Worm (Caenorhabditis elegans): ENCODE data around the gene dnj-8.

dnj-8 gene

ce11 chrII:6581236-6581635 is 16.6 kb downstream of the dnj-8 start, which contains the start of gene C56C10.6:
TSS of gene C56C10.6 (minus strand) at chrII:6581336.
- TF ChIP-seq C34B4.2 (tag; optimal IDR thresholded peaks at IDR 0.05), result no peak
- TF ChIP-seq efl-1 (optimal IDR thresholded peaks at IDR 0.05), result no peak
- peak in 1 of 2 experiments; percentile 28 for TF ChIP-seq efl-1 (GFP tag; optimal IDR thresholded peaks at IDR 0.05 in 1 of 2)
- TF ChIP-seq irx-1 (tag; optimal IDR thresholded peaks at IDR 0.05), result no peak
- no peak for TF ChIP-seq sup-37 (GFP tag; optimal IDR thresholded peaks at IDR 0.05)

- TF ChIP-seq hlh-4 (tag; optimal IDR thresholded peaks at IDR 0.05) (no peak), fkh-10 (GFP tag; optimal IDR thresholded peaks at IDR 0.05) (no peak), lin-15B (tag; optimal IDR thresholded peaks at IDR 0.05) (no peak), lin-39 (tag; optimal IDR thresholded peaks at IDR 0.05) (no peak)
These were observed 19.5 kb downstream of the dnj-8 start, which contains the start of gene sra-31 for ce11 chrII:6578378-6578777. TSS of gene sra-31 (minus strand) at chrII:6578478.

- TF ChIP-seq dsc-1 (tag; optimal IDR thresholded peaks at IDR 0.05) (no peak), pax-3 (tag; optimal IDR thresholded peaks at IDR 0.05) (no peak), grh-1 (GFP tag; IDR thresholded peaks at IDR 0.05) (no peak)
These were observed 22.2 kb downstream of the dnj-8 start, which contains the start of gene sra-29 for ce11 chrII:6575647-6576046. TSS of gene sra-29 (minus strand) at chrII:6575747.

ce11 chrII:6573677-6574076 is 24.2 kb downstream of the dnj-8 start, which contains the start of gene sra-28:
TSS of gene sra-28 (minus strand) at chrII:6573777.
- TF ChIP-seq ceh-8 (GFP tag; optimal IDR thresholded peaks at IDR 0.05), result no peak
- no peak for TF ChIP-seq fkh-10 (GFP tag; optimal IDR thresholded peaks at IDR 0.05)
- no peak for TF ChIP-seq Y116A8C.19 (tag; optimal IDR thresholded peaks at IDR 0.05; ENCODE audit: borderline replicate concordance)

- no peak for TF ChIP-seq C16A3.4 (tag; optimal IDR thresholded peaks at IDR 0.05)
- no peak for TF ChIP-seq fkh-4 (tag; optimal IDR thresholded peaks at IDR 0.05; ENCODE audit: borderline replicate concordance)
- no peak for TF ChIP-seq alr-1 (tag; optimal IDR thresholded peaks at IDR 0.05; ENCODE audit: borderline replicate concordance)
- no peak for TF ChIP-seq irx-1 (tag; optimal IDR thresholded peaks at IDR 0.05)
- no peak for TF ChIP-seq nhr-77 (tag; optimal IDR thresholded peaks at IDR 0.05)
- TF ChIP-seq nhr-71 (tag; optimal IDR thresholded peaks at IDR 0.05), result no peak
- TF ChIP-seq isw-1 (GFP tag; IDR thresholded peaks at IDR 0.05), result no peak
- no peak for TF ChIP-seq hlh-17 (GFP tag; optimal IDR thresholded peaks at IDR 0.05; ENCODE audit: borderline replicate concordance)
- TF ChIP-seq mdl-1 (tag; optimal IDR thresholded peaks at IDR 0.05), result no peak
- no peak for TF ChIP-seq tbx-2 (tag; optimal IDR thresholded peaks at IDR 0.05)
- TF ChIP-seq grh-1 (GFP tag; IDR thresholded peaks at IDR 0.05), result no peak
- no peak for TF ChIP-seq nhr-85 (tag)
- TF ChIP-seq nhr-237 (tag; optimal IDR thresholded peaks at IDR 0.05), result no peak
- no peak for TF ChIP-seq ztf-11 (tag; optimal IDR thresholded peaks at IDR 0.05)
- TF ChIP-seq zag-1 (tag; optimal IDR thresholded peaks at IDR 0.05), result no peak
- TF ChIP-seq unc-30 (tag; optimal IDR thresholded peaks at IDR 0.05), result no peak
- no peak for TF ChIP-seq lin-13 (GFP tag; optimal IDR thresholded peaks at IDR 0.05)
These were observed 29.2 kb downstream of the dnj-8 start, which contains the start of gene sra-27 for ce11 chrII:6568707-6569106. TSS of gene sra-27 (plus strand) at chrII:6569007.

- TF ChIP-seq blmp-1 (tag; optimal IDR thresholded peaks at IDR 0.05), result peak; percentile 58
- TF ChIP-seq ztf-4 (tag; optimal IDR thresholded peaks at IDR 0.05), result no peak
These were observed 31.2 kb downstream of the dnj-8 start, which contains the start of the genes F18C5.5 and F18C5.9 for ce11 chrII:6566628-6567180. TSS of gene F18C5.5 (minus strand) at chrII:6566728. TSS of gene F18C5.9 (plus strand) at chrII:6567130.
